Worm (Caenorhabditis elegans) whole organism, midembryonic: ENCODE results near the gene F14D2.15.

Source experiments
- T22C8.4 ChIP-seq: fragments of 200-800 bp; sonication (Bioruptor generic); IDR thresholded peaks from 2 replicates; pipeline ENCODE4 v1.3.6; 2022; ENCODE audit warnings: missing genetic modification characterization, missing compliant biosample characterization
- cog-1 ChIP-seq: sonication (generic microtip); optimal IDR thresholded peaks from 2 replicates; lab custom pipeline; 2016; ENCODE audit warnings: missing genetic modification characterization, missing compliant biosample characterization
- flt-1 ChIP-seq: fragments of 200-800 bp; sonication (Bioruptor generic); IDR thresholded peaks from 2 replicates; pipeline ENCODE4 v1.3.6; 2022; ENCODE audit warnings: missing genetic modification characterization, missing compliant biosample characterization
- klf-2 ChIP-seq: fragments of 200-800 bp; sonication (Bioruptor generic); conservative IDR thresholded peaks from 2 replicates; pipeline ENCODE4 v1.3.6; 2022; ENCODE audit warnings: missing genetic modification reagents, missing genetic modification characterization, missing compliant biosample characterization
- med-1 ChIP-seq: sonication (generic microtip); optimal IDR thresholded peaks from 2 replicates; lab custom pipeline; 2017; ENCODE audit warnings: missing genetic modification characterization, mild to moderate bottlenecking, missing compliant biosample characterization, antibody characterized with exemption, missing genetic modification reagents; ENCODE audit not compliant: insufficient read depth
- ref-1 ChIP-seq: fragments of 200-800 bp; sonication (Bioruptor generic); conservative IDR thresholded peaks from 2 replicates; pipeline ENCODE4 v1.3.6; 2022; ENCODE audit warnings: missing genetic modification reagents, missing genetic modification characterization, missing compliant biosample characterization
- tab-1 ChIP-seq: fragments of 200-800 bp; sonication (Bioruptor generic); IDR thresholded peaks from 2 replicates; pipeline ENCODE4 v1.3.6; 2022; ENCODE audit warnings: missing genetic modification characterization, missing compliant biosample characterization
- ztf-23 ChIP-seq: fragments of 200-800 bp; sonication (Bioruptor generic); IDR thresholded peaks from 2 replicates; pipeline ENCODE4 v1.3.6; 2022; ENCODE audit warnings: missing genetic modification reagents, missing genetic modification characterization, missing compliant biosample characterization
- ztf-29 ChIP-seq: fragments of 200-800 bp; sonication (Bioruptor generic); IDR thresholded peaks from 2 replicates; pipeline ENCODE4 v1.3.6; 2022; ENCODE audit warnings: missing genetic modification reagents, missing genetic modification characterization, missing compliant biosample characterization

Gene F14D2.15

ce11 chrII:3346328-3346780, 2.7 kb upstream of the F14D2.15 start, which contains the start of gene bath-30:
Gene bath-30, minus strand, starts transcription at chrII:3346378.
- TF ChIP-seq klf-2: no peak
- TF ChIP-seq tab-1 (GFP tag; lab: Robert Waterston, UW): no peak
- no peak for TF ChIP-seq flt-1 (GFP tag; lab: Robert Waterston, UW)

- no peak for TF ChIP-seq ref-1 (GFP tag; lab: Robert Waterston, UW)
- TF ChIP-seq tab-1 (GFP tag; lab: Robert Waterston, UW): no peak
- no peak for TF ChIP-seq T22C8.4 (GFP tag; lab: Robert Waterston, UW)
- no peak for TF ChIP-seq cog-1 (tag; lab: Kevin White, UChicago)
- TF ChIP-seq ztf-29 (GFP tag; lab: Robert Waterston, UW): no peak
- no peak for TF ChIP-seq med-1 (GFP tag; lab: Kevin White, UChicago)
- TF ChIP-seq ztf-23 (GFP tag; lab: Robert Waterston, UW): no peak
These were observed 1.3 kb upstream of the F14D2.15 start, which contains the start of gene bath-28 for ce11 chrII:3344917-3345316. Gene bath-28, minus strand, starts transcription at chrII:3344967.

- TF ChIP-seq med-1 (GFP tag; lab: Kevin White, UChicago) (no peak), tab-1 (GFP tag; lab: Robert Waterston, UW) (no peak), cog-1 (tag; lab: Kevin White, UChicago) (no peak), klf-2 (no peak), T22C8.4 (GFP tag; lab: Robert Waterston, UW) (no peak), ztf-23 (GFP tag; lab: Robert Waterston, UW) (no peak), flt-1 (GFP tag; lab: Robert Waterston, UW) (no peak), ref-1 (GFP tag; lab: Robert Waterston, UW) (no peak), ztf-29 (GFP tag; lab: Robert Waterston, UW) (no peak)
These were observed 1.6 kb downstream of the F14D2.15 start, which contains the start of gene F14D2.11 for ce11 chrII:3341989-3342388. Gene F14D2.11, minus strand, starts transcription at chrII:3342089.

- TF ChIP-seq cog-1 (tag; lab: Kevin White, UChicago) (no peak), med-1 (GFP tag; lab: Kevin White, UChicago) (no peak), ref-1 (GFP tag; lab: Robert Waterston, UW) (no peak), klf-2 (no peak), ztf-23 (GFP tag; lab: Robert Waterston, UW) (no peak), tab-1 (GFP tag; lab: Robert Waterston, UW) (no peak), T22C8.4 (GFP tag; lab: Robert Waterston, UW) (no peak), flt-1 (GFP tag; lab: Robert Waterston, UW) (no peak), ztf-29 (GFP tag; lab: Robert Waterston, UW) (no peak)
These were observed 2.8 kb downstream of the F14D2.15 start for ce11 chrII:3340818-3341217.

ce11 chrII:3340251-3340650, 3.4 kb downstream of the F14D2.15 start, which contains the start of gene F14D2.5:
Gene F14D2.5, plus strand, starts transcription at chrII:3340551.
- TF ChIP-seq T22C8.4 (GFP tag; lab: Robert Waterston, UW): peak; percentile 14; the same call in 1 of the 2 replicates
- no peak for TF ChIP-seq ref-1 (GFP tag; lab: Robert Waterston, UW)

ce11 chrII:3338556-3338955, 5.1 kb downstream of the F14D2.15 start, which contains the start of gene F14D2.7:
Gene F14D2.7, minus strand, starts transcription at chrII:3338656.
- TF ChIP-seq ztf-29 (GFP tag; lab: Robert Waterston, UW): no peak
- no peak for TF ChIP-seq ztf-23 (GFP tag; lab: Robert Waterston, UW)
- TF ChIP-seq cog-1 (tag; lab: Kevin White, UChicago): no peak
- TF ChIP-seq T22C8.4 (GFP tag; lab: Robert Waterston, UW): no peak
- no peak for TF ChIP-seq klf-2
- TF ChIP-seq tab-1 (GFP tag; lab: Robert Waterston, UW): no peak
- TF ChIP-seq med-1 (GFP tag; lab: Kevin White, UChicago): no peak
- TF ChIP-seq ref-1 (GFP tag; lab: Robert Waterston, UW): no peak
- TF ChIP-seq flt-1 (GFP tag; lab: Robert Waterston, UW): no peak

ce11 chrII:3337039-3337438, 6.6 kb downstream of the F14D2.15 start, which contains the start of gene F14D2.19:
Gene F14D2.19, minus strand, starts transcription at chrII:3337139.
- TF ChIP-seq cog-1 (tag; lab: Kevin White, UChicago) (no peak), med-1 (GFP tag; lab: Kevin White, UChicago) (no peak)

- TF ChIP-seq T22C8.4 (GFP tag; lab: Robert Waterston, UW) (no peak), flt-1 (GFP tag; lab: Robert Waterston, UW) (no peak), ztf-29 (GFP tag; lab: Robert Waterston, UW) (no peak), ztf-23 (GFP tag; lab: Robert Waterston, UW) (no peak), med-1 (GFP tag; lab: Kevin White, UChicago) (no peak), tab-1 (GFP tag; lab: Robert Waterston, UW) (no peak), klf-2 (no peak), cog-1 (tag; lab: Kevin White, UChicago) (no peak), ref-1 (GFP tag; lab: Robert Waterston, UW) (no peak)
These were observed 11.6 kb downstream of the F14D2.15 start, which contains the start of gene irld-27 for ce11 chrII:3332039-3332438. Gene irld-27, plus strand, starts transcription at chrII:3332339.

ce11 chrII:3327104-3327503, 16.5 kb downstream of the F14D2.15 start, which contains the start of gene Y46D2A.3:
Gene Y46D2A.3, minus strand, starts transcription at chrII:3327204.
- no peak for TF ChIP-seq T22C8.4 (GFP tag; lab: Robert Waterston, UW)
- no peak for TF ChIP-seq ztf-29 (GFP tag; lab: Robert Waterston, UW)
- TF ChIP-seq cog-1 (tag; lab: Kevin White, UChicago): no peak
- TF ChIP-seq tab-1 (GFP tag; lab: Robert Waterston, UW): no peak
- TF ChIP-seq ztf-23 (GFP tag; lab: Robert Waterston, UW): no peak
- TF ChIP-seq klf-2: no peak
- no peak for TF ChIP-seq flt-1 (GFP tag; lab: Robert Waterston, UW)
- TF ChIP-seq med-1 (GFP tag; lab: Kevin White, UChicago): no peak
- no peak for TF ChIP-seq ref-1 (GFP tag; lab: Robert Waterston, UW)
